Worm (Caenorhabditis elegans) whole organism, young adult: ENCODE data around the gene F57H12.6.

Experiments used
- ama-1 ChIP-seq, 3 experiments: fragments of 150-350 bp in 1 of 3; sonication (generic microtip) in 2 of 3; optimal IDR thresholded peaks; 2 replicates each; lab custom pipeline; 2014 to 2018; ENCODE audit warnings: missing biosample characterization in 2 of 3, missing genetic modification characterization in 2 of 3, missing genetic modification reagents in 2 of 3
- snpc-4 ChIP-seq, 5 experiments: fragments of 150-350 bp in 1 of 5; sonication (generic microtip) in 4 of 5; optimal IDR thresholded peaks; 2 replicates each; lab custom pipeline; 2014 to 2018; ENCODE audit warnings: missing genetic modification characterization in 5 of 5, missing biosample characterization in 3 of 5, antibody characterized with exemption in 2 of 5, mild to moderate bottlenecking in 2 of 5, missing compliant biosample characterization in 2 of 5, missing genotype in 2 of 5, moderate library complexity in 2 of 5, missing genetic modification reagents in 1 of 5

DNA sequence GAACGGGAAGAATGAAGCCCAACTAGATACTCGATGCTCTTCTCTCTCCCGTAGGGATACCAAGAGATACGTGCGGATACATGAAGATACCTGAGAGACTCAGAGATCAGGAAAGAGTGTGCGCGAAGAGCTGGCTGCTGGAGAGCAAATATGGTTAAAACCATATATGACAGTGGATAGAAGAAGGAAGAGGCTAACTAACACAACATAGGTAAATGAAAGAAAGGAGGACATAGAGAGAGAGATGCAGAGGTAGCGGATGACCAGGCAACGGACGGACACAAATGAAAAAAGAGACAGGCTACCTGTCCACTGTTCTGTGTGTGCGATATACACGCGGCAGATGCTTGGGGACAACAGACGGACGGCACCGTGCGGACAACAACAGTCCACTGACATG is 32.0 kb upstream of the F57H12.6 start:
- TF ChIP-seq snpc-4 (GFP tag; optimal IDR thresholded peaks at IDR 0.05; lab: Kevin White, UChicago) (no peak), snpc-4 (tag; optimal IDR thresholded peaks at IDR 0.05; lab: Kevin White, UChicago) (no peak), ama-1 (optimal IDR thresholded peaks at IDR 0.05; lab: Kevin White, UChicago) (no peak), ama-1 (GFP tag; optimal IDR thresholded peaks at IDR 0.05; lab: Kevin White, UChicago) (no peak)
